Worm (Caenorhabditis elegans): ENCODE data around the gene F56D5.2.

Gene F56D5.2

ce11 chrIV:9374529-9374928 is 23.9 kb downstream of the F56D5.2 start, which contains the start of gene C10C5.3:
Gene C10C5.3, plus strand, starts transcription at chrIV:9374829.
- no peak for TF ChIP-seq hlh-30 (tag; optimal IDR thresholded peaks at IDR 0.05; ENCODE audit: insufficient read depth)
- TF ChIP-seq mec-3 (tag; optimal IDR thresholded peaks at IDR 0.05; ENCODE audit: borderline replicate concordance) = no peak
- TF ChIP-seq rnt-1 (tag; optimal IDR thresholded peaks at IDR 0.05) = no peak
- no peak for TF ChIP-seq pha-4 (tag; optimal IDR thresholded peaks at IDR 0.05)
- TF ChIP-seq syd-9 (tag; optimal IDR thresholded peaks at IDR 0.05) = no peak

ce11 chrIV:9371126-9371525 is 27.3 kb downstream of the F56D5.2 start, which contains the start of gene fbxc-58:
Gene fbxc-58, plus strand, starts transcription at chrIV:9371508.
- no peak for TF ChIP-seq K02D7.2 (tag; optimal IDR thresholded peaks at IDR 0.05)
- no peak for TF ChIP-seq lin-11 (tag; optimal IDR thresholded peaks at IDR 0.05)
- no peak for TF ChIP-seq dmd-4 (tag; optimal IDR thresholded peaks at IDR 0.05; ENCODE audit: borderline replicate concordance)
- no peak for TF ChIP-seq hlh-30 (tag; optimal IDR thresholded peaks at IDR 0.05; ENCODE audit: insufficient read depth)
- no peak for TF ChIP-seq ahr-1 (tag; optimal IDR thresholded peaks at IDR 0.05)
- no peak for TF ChIP-seq dve-1 (tag; optimal IDR thresholded peaks at IDR 0.05)
- no peak for TF ChIP-seq ceh-22 (tag; optimal IDR thresholded peaks at IDR 0.05)
- TF ChIP-seq pqm-1 (tag; optimal IDR thresholded peaks at IDR 0.05) = no peak
- no peak for TF ChIP-seq K09A11.1 (tag; optimal IDR thresholded peaks at IDR 0.05; ENCODE audit: insufficient read depth)
- no peak for TF ChIP-seq ceh-31 (tag; optimal IDR thresholded peaks at IDR 0.05)
- no peak for TF ChIP-seq ztf-16 (tag; optimal IDR thresholded peaks at IDR 0.05)
- TF ChIP-seq elt-4 (tag; optimal IDR thresholded peaks at IDR 0.05) = no peak
- no peak for TF ChIP-seq ceh-45 (GFP tag; IDR thresholded peaks at IDR 0.05)
- TF ChIP-seq ceh-2 (tag; optimal IDR thresholded peaks at IDR 0.05) = no peak
- no peak for TF ChIP-seq ama-1 (optimal IDR thresholded peaks at IDR 0.05)
- TF ChIP-seq Y22D7AL.16 (tag; optimal IDR thresholded peaks at IDR 0.05) = no peak

- no peak for TF ChIP-seq dve-1 (tag; optimal IDR thresholded peaks at IDR 0.05)
- no peak for TF ChIP-seq syd-9 (tag; optimal IDR thresholded peaks at IDR 0.05)
- TF ChIP-seq eyg-1 (tag; optimal IDR thresholded peaks at IDR 0.05) = no peak
- TF ChIP-seq pqm-1 (tag; optimal IDR thresholded peaks at IDR 0.05) = no peak
- TF ChIP-seq pat-9 (tag; optimal IDR thresholded peaks at IDR 0.05) = no peak
- TF ChIP-seq ztf-16 (tag; optimal IDR thresholded peaks at IDR 0.05) = no peak
- no peak for TF ChIP-seq npax-4 (tag; optimal IDR thresholded peaks at IDR 0.05)
- no peak for TF ChIP-seq nfya-1 (tag; optimal IDR thresholded peaks at IDR 0.05)
- no peak for TF ChIP-seq tbx-7 (tag; optimal IDR thresholded peaks at IDR 0.05)
- no peak for TF ChIP-seq nhr-11 (tag; optimal IDR thresholded peaks at IDR 0.05)
- no peak for TF ChIP-seq pha-4 (tag; optimal IDR thresholded peaks at IDR 0.05)
- TF ChIP-seq pha-2 (tag; optimal IDR thresholded peaks at IDR 0.05) = no peak
- TF ChIP-seq ceh-18 (tag; optimal IDR thresholded peaks at IDR 0.05) = no peak
Observed at ce11 chrIV:9367852-9368627, 30.4 kb downstream of the F56D5.2 start.

- TF ChIP-seq gmeb-2 (tag; optimal IDR thresholded peaks at IDR 0.05) = no peak
- TF ChIP-seq ceh-45 (GFP tag; IDR thresholded peaks at IDR 0.05) = no peak
- no peak for TF ChIP-seq ref-2 (tag; optimal IDR thresholded peaks at IDR 0.05)
- TF ChIP-seq dmd-4 (tag; optimal IDR thresholded peaks at IDR 0.05; ENCODE audit: borderline replicate concordance) = no peak
- no peak for TF ChIP-seq pha-2 (tag; optimal IDR thresholded peaks at IDR 0.05)
- no peak for TF ChIP-seq ets-4 (tag; optimal IDR thresholded peaks at IDR 0.05)
- no peak for TF ChIP-seq hlh-30 (tag; optimal IDR thresholded peaks at IDR 0.05; ENCODE audit: insufficient read depth)
- TF ChIP-seq Y22D7AL.16 (tag; optimal IDR thresholded peaks at IDR 0.05) = no peak
- TF ChIP-seq madf-2 (tag; optimal IDR thresholded peaks at IDR 0.05) = no peak
- no peak for TF ChIP-seq elt-4 (tag; optimal IDR thresholded peaks at IDR 0.05)
- no peak for TF ChIP-seq sdc-2 (tag; optimal IDR thresholded peaks at IDR 0.05)
- no peak for TF ChIP-seq sox-4 (tag; optimal IDR thresholded peaks at IDR 0.05)
- TF ChIP-seq ceh-31 (tag; optimal IDR thresholded peaks at IDR 0.05) = no peak
- no peak for TF ChIP-seq pha-4 (tag; optimal IDR thresholded peaks at IDR 0.05)
- no peak for TF ChIP-seq C08G9.2 (tag; optimal IDR thresholded peaks at IDR 0.05)
- no peak for TF ChIP-seq ceh-22 (tag; optimal IDR thresholded peaks at IDR 0.05)
- TF ChIP-seq npax-4 (tag; optimal IDR thresholded peaks at IDR 0.05) = no peak
- TF ChIP-seq hlh-15 (tag; optimal IDR thresholded peaks at IDR 0.05) = no peak
- no peak for TF ChIP-seq eyg-1 (tag; optimal IDR thresholded peaks at IDR 0.05)
- TF ChIP-seq unc-3 (GFP tag; conservative IDR thresholded peaks at IDR 0.05) = no peak
- TF ChIP-seq unc-3 (tag; optimal IDR thresholded peaks at IDR 0.05) = no peak
Observed at ce11 chrIV:9366411-9366810, 32.0 kb downstream of the F56D5.2 start, which contains the start of gene pezo-1. Gene pezo-1, minus strand, starts transcription at chrIV:9366511.
